Worm (Caenorhabditis elegans) whole organism, L1 larva: ENCODE results near the gene Y71H2B.8.
A peak's percentile ranks its signal among the peaks of the same experiment; 100 is the strongest.
"Not testable (repeated sequence)": the region's sequence is repeated elsewhere in the genome, so short reads cannot be mapped to it uniquely, and the experiment has no call there.

Experiments
- C04F5.9 ChIP-seq: sonication (generic microtip); optimal IDR thresholded peaks from 2 replicates; lab custom pipeline; 2016; ENCODE audit warnings: missing genetic modification characterization, missing compliant biosample characterization
- C34B4.2 ChIP-seq: sonication (generic microtip); optimal IDR thresholded peaks from 2 replicates; lab custom pipeline; 2017; ENCODE audit warnings: mild to moderate bottlenecking, missing genetic modification characterization, missing compliant biosample characterization
- aha-1 ChIP-seq: fragments of 150-350 bp; optimal IDR thresholded peaks from 2 replicates; lab custom pipeline; 2014; ENCODE audit warnings: missing biosample characterization, missing genetic modification characterization
- ama-1 ChIP-seq: fragments of 150-350 bp; optimal IDR thresholded peaks from 2 replicates; lab custom pipeline; 2014
- blmp-1 ChIP-seq: fragments of 150-350 bp; optimal IDR thresholded peaks from 2 replicates; lab custom pipeline; 2014; ENCODE audit warnings: missing biosample characterization, missing genetic modification characterization
- ceh-8 ChIP-seq: fragments of 200-800 bp; sonication (Bioruptor generic); optimal IDR thresholded peaks from 2 replicates; lab custom pipeline; 2018; ENCODE audit warnings: mild to moderate bottlenecking, missing genetic modification characterization, moderate library complexity, missing compliant biosample characterization
- ceh-88 ChIP-seq: fragments of 200-800 bp; sonication (Bioruptor generic); IDR thresholded peaks from 2 replicates; pipeline ENCODE4 v1.3.6; 2022; ENCODE audit warnings: missing genetic modification characterization, missing compliant biosample characterization
- efl-1 ChIP-seq, 4 experiments: fragments of 150-350 bp; optimal IDR thresholded peaks in 3 of 4; peaks in 1 of 4; 1 replicate in 1 of 4; 2 replicates in 3 of 4; lab custom pipeline; 2014; ENCODE audit warnings: missing biosample characterization in 2 of 4, missing genetic modification characterization in 2 of 4, missing genetic modification reagents in 2 of 4
- egl-27 ChIP-seq, 2 experiments: fragments of 150-350 bp in 1 of 2; sonication (generic microtip); optimal IDR thresholded peaks; 3 replicates each; lab custom pipeline; 2017 to 2018; ENCODE audit warnings: missing biosample characterization in 2 of 2, missing genetic modification characterization in 2 of 2, missing genetic modification reagents in 2 of 2
- ets-5 ChIP-seq: fragments of 200-800 bp; sonication (Bioruptor generic); IDR thresholded peaks from 2 replicates; pipeline ENCODE4 v1.3.6; 2022; ENCODE audit warnings: missing genetic modification characterization, missing compliant biosample characterization
- isw-1 ChIP-seq: fragments of 200-800 bp; sonication (Bioruptor generic); IDR thresholded peaks from 2 replicates; pipeline ENCODE4 v1.3.6; 2022; ENCODE audit warnings: missing genetic modification characterization, missing compliant biosample characterization
- jun-1 ChIP-seq: fragments of 150-350 bp; optimal IDR thresholded peaks from 2 replicates; lab custom pipeline; 2014; ENCODE audit warnings: missing biosample characterization, missing genetic modification reagents, missing genetic modification characterization
- lin-39 ChIP-seq: fragments of 150-350 bp; optimal IDR thresholded peaks from 2 replicates; lab custom pipeline; 2014; ENCODE audit warnings: missing biosample characterization, missing genetic modification reagents, missing genetic modification characterization
- mdl-1 ChIP-seq, 2 experiments: fragments of 150-350 bp; optimal IDR thresholded peaks; 2 replicates each; lab custom pipeline; 2014 to 2017; ENCODE audit warnings: missing biosample characterization in 2 of 2, missing genetic modification characterization in 2 of 2, inconsistent platforms in 1 of 2
- nhr-19 ChIP-seq: fragments of 200-800 bp; sonication (Bioruptor generic); conservative IDR thresholded peaks from 2 replicates; pipeline ENCODE4 v1.3.6; 2022; ENCODE audit warnings: missing genetic modification characterization, missing compliant biosample characterization
- nhr-20 ChIP-seq: sonication (generic microtip); optimal IDR thresholded peaks from 2 replicates; lab custom pipeline; 2016; ENCODE audit warnings: mild to moderate bottlenecking, missing genetic modification characterization, missing compliant biosample characterization
- nhr-237 ChIP-seq: fragments of 150-350 bp; optimal IDR thresholded peaks from 2 replicates; lab custom pipeline; 2014; ENCODE audit warnings: missing biosample characterization, missing genetic modification characterization
- nhr-71 ChIP-seq: sonication (generic microtip); optimal IDR thresholded peaks from 2 replicates; lab custom pipeline; 2016; ENCODE audit warnings: mild to moderate bottlenecking, missing genetic modification characterization, moderate library complexity, missing compliant biosample characterization
- nhr-76 ChIP-seq: sonication (generic microtip); optimal IDR thresholded peaks from 2 replicates; lab custom pipeline; 2017; ENCODE audit warnings: missing biosample characterization, missing genetic modification characterization
- nhr-84 ChIP-seq: sonication (generic microtip); optimal IDR thresholded peaks from 2 replicates; lab custom pipeline; 2017; ENCODE audit warnings: missing biosample characterization, missing genetic modification characterization
- nhr-85 ChIP-seq: sonication (generic microtip); peaks from one replicate; lab custom pipeline; 2016; ENCODE audit warnings: missing genetic modification characterization, inconsistent platforms, missing compliant biosample characterization
- pax-3 ChIP-seq: fragments of 200-800 bp; sonication (Bioruptor generic); optimal IDR thresholded peaks from 2 replicates; lab custom pipeline; 2018; ENCODE audit warnings: mild to moderate bottlenecking, missing genetic modification characterization, moderate library complexity, missing compliant biosample characterization
- pqm-1 ChIP-seq: sonication (generic microtip); optimal IDR thresholded peaks from 3 replicates; lab custom pipeline; 2017; ENCODE audit warnings: missing biosample characterization, missing genetic modification characterization
- skn-1 ChIP-seq: fragments of 150-350 bp; optimal IDR thresholded peaks from 2 replicates; lab custom pipeline; 2014; ENCODE audit warnings: missing biosample characterization, missing genetic modification characterization
- snu-23 ChIP-seq: sonication (generic microtip); optimal IDR thresholded peaks from 2 replicates; lab custom pipeline; 2016; ENCODE audit warnings: missing genetic modification characterization, missing compliant biosample characterization
- sptf-1 ChIP-seq: fragments of 150-350 bp; optimal IDR thresholded peaks from 2 replicates; lab custom pipeline; 2014; ENCODE audit warnings: missing biosample characterization, missing genetic modification characterization
- swsn-7 ChIP-seq: sonication (generic microtip); optimal IDR thresholded peaks from 2 replicates; lab custom pipeline; 2016; ENCODE audit warnings: missing genetic modification characterization, missing compliant biosample characterization
- tbx-2 ChIP-seq: sonication (generic microtip); optimal IDR thresholded peaks from 2 replicates; lab custom pipeline; 2016; ENCODE audit warnings: missing genetic modification characterization, missing compliant biosample characterization
- unc-30 ChIP-seq: sonication (generic microtip); optimal IDR thresholded peaks from 2 replicates; lab custom pipeline; 2017; ENCODE audit warnings: missing biosample characterization, missing genetic modification characterization
- xbp-1 ChIP-seq: sonication (generic microtip); optimal IDR thresholded peaks from 2 replicates; lab custom pipeline; 2016; ENCODE audit warnings: missing genetic modification characterization, missing compliant biosample characterization
- zip-4 ChIP-seq: fragments of 200-800 bp; sonication (Bioruptor generic); optimal IDR thresholded peaks from 2 replicates; lab custom pipeline; 2018; ENCODE audit warnings: mild to moderate bottlenecking, missing genetic modification characterization, moderate library complexity, missing compliant biosample characterization
- ztf-11 ChIP-seq, 2 experiments: sonication (generic microtip); optimal IDR thresholded peaks; 2 replicates each; lab custom pipeline; 2016 to 2017; ENCODE audit warnings: missing genetic modification characterization in 2 of 2, missing biosample characterization in 1 of 2, missing compliant biosample characterization in 1 of 2

Y71H2B.8 gene

DNA sequence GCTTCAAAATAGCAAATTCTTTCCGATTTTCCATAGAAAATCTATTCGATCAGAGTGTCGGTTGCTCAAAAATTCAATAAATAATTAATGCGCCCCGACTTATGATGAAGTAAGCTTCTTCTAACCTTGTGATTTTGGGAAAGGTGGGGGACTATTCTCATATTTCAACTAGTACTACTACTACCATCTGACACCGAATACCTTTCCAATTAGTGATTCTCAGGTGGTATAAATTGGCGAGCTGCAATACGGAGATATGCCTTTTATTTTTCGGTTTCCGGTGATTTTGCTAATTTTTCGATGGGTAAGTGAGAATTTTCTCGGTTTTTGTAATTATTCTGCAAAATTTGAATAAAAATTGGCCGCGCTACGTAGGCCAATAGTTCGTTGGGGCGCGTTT, 17.7 kb upstream of the Y71H2B.8 start, which contains the start of gene nhr-239:
nhr-239 (plus strand) TSS at position 301 of the 400 bp plus-strand sequence.
- no peak for TF ChIP-seq isw-1
- no peak for TF ChIP-seq nhr-19 (GFP tag; lab: Robert Waterston, UW)
- TF ChIP-seq mdl-1 (tag; optimal IDR thresholded peaks at IDR 0.05; lab: Kevin White, UChicago): no peak
- TF ChIP-seq nhr-20 (tag; lab: Kevin White, UChicago): no peak
- TF ChIP-seq ama-1 (lab: Kevin White, UChicago): no peak
- TF ChIP-seq pqm-1: no peak
- TF ChIP-seq C34B4.2: no peak
- TF ChIP-seq egl-27 (tag; optimal IDR thresholded peaks at IDR 0.05; lab: Kevin White, UChicago): no peak
- TF ChIP-seq swsn-7 (tag; lab: Kevin White, UChicago): no peak
- no peak for TF ChIP-seq ztf-11 (tag; optimal IDR thresholded peaks at IDR 0.05; lab: Kevin White, UChicago)
- TF ChIP-seq nhr-84 (tag; lab: Kevin White, UChicago): no peak
- no peak for TF ChIP-seq jun-1
- TF ChIP-seq, all 84 proteins: peak for 0

DNA sequence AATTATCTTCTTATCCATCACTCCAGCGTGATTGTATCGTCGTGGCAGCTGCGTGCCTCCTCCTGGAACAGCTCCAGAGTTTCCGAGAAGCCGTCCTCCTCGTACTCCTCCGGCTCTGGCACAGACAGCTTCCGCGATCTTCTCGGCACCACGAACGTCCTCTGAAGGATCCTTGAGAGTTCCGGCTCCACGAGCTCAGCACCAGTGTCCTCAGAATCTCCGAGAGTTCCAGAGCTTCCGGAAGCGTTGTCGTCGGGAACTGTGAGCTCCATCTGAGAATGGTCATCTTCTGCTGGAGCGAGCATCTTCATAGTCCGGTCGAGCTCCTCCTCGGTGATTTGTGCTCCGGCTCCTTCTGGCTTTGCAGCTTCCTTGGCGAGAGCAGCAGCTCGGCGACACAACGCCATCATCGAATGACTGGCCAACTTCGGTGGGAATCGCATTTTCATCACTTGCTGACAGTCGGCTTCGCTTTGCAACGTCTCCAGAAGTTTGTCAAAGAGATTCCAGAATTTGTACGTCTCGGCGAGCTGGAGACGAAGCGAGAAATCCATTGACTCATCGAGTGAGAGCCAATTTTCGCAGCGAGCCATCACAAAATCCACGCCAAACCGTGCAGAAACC, 15.9 kb upstream of the Y71H2B.8 start:
- TF ChIP-seq nhr-76 (tag; lab: Kevin White, UChicago) (no peak), blmp-1 (tag; lab: Kevin White, UChicago) (no peak), ets-5 (GFP tag; lab: Robert Waterston, UW) (no peak), efl-1 (optimal IDR thresholded peaks at IDR 0.05; lab: Kevin White, UChicago) (no peak), efl-1 (GFP tag; optimal IDR thresholded peaks at IDR 0.05 in 1 of 2; lab: Kevin White, UChicago) (no peak), nhr-85 (no peak), skn-1 (tag; lab: Kevin White, UChicago) (no peak), lin-39 (tag; lab: Kevin White, UChicago) (no peak), nhr-237 (tag; lab: Kevin White, UChicago) (no peak), tbx-2 (tag; lab: Kevin White, UChicago) (no peak), aha-1 (tag; lab: Kevin White, UChicago) (no peak), isw-1 (no peak)

DNA sequence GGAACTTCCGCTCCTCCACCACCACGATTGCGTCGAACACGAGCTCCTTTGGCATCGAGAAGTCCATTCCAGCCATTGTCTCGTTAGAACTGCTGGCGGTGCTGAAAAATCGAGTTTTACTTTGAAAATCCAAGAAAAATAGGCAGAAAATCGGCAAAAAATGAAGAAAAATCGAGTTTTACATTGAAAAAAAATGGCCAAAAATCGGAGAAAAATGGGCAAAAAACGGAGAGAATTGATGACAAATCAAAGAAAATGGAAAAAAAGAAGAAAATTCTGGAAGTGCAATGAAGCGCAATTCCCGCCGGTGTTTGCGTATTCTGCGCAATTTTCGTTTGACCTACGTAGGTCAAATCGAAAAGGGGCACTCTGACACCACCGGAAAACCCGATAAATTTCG, 15.2 kb upstream of the Y71H2B.8 start, which contains the start of gene Y54F10AM.11:
Y54F10AM.11 (minus strand) TSS at position 101 of the 400 bp plus-strand sequence.
- TF ChIP-seq ets-5 (GFP tag; lab: Robert Waterston, UW); ceh-8 (GFP tag; lab: Kevin White, UChicago); sptf-1 (tag; lab: Kevin White, UChicago): not testable (repeated sequence)

DNA sequence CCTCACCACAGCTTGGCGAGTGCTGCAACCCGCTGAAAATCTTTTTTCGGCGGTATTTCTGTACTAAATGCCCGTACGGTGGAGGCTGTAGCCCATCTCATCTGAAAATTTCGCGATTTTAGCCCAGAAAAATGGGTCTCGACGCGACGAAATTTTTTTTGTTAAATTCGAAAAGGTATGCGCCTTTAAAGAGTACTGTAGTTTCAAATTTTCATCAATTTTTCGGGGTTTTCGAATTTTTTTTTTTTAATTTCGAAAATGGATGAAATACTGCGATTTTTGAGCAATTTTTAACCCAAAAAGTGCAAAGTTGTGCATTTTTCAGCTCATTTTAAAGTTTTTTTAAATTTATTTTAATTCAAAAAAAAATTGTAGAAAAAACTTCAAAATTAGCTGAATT, 7.6 kb upstream of the Y71H2B.8 start, which contains the start of gene Y54F10AR.2:
Y54F10AR.2 (minus strand) TSS at position 101 of the 400 bp plus-strand sequence.
- TF ChIP-seq snu-23 (GFP tag; lab: Kevin White, UChicago) (no peak), ceh-88 (GFP tag; lab: Robert Waterston, UW) (no peak), C04F5.9 (tag; lab: Kevin White, UChicago) (no peak), xbp-1 (tag; lab: Kevin White, UChicago) (no peak), pax-3 (no peak), unc-30 (no peak), ets-5 (GFP tag; lab: Robert Waterston, UW) (no peak), nhr-71 (tag; lab: Kevin White, UChicago) (no peak), isw-1 (no peak)

DNA sequence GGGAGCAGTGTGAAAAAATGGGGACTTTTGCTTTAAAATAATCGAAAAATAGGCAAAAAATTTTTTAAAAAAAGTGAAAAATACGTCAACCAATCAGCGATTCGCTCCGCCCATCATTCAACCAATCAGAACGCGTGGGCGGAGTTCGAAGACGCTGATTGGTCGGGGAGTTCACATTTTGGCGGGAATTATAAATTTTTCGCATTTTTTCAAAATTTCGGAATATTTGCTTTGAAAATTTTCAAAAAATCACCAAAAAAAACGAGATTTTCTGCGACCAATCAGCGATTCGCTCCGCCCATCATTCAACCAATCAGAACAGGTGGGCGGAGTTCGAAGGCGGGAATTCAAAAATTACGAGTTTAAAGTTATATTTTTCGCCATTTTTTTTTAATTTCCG, 6.7 kb upstream of the Y71H2B.8 start:
- TF ChIP-seq zip-4 (GFP tag; lab: Kevin White, UChicago): no peak
- TF ChIP-seq efl-1 (optimal IDR thresholded peaks at IDR 0.05; lab: Kevin White, UChicago): no peak
- TF ChIP-seq efl-1 (GFP tag; optimal IDR thresholded peaks at IDR 0.05 in 1 of 2; lab: Kevin White, UChicago): peak; percentile 8 to 24
- no peak for TF ChIP-seq lin-39 (tag; lab: Kevin White, UChicago)
